Worm (Caenorhabditis elegans) whole organism, young adult: ENCODE data around the gene chil-8.

Experiments
- B0336.3 ChIP-seq: fragments of 200-800 bp; sonication (Bioruptor generic); IDR thresholded peaks from 2 replicates; pipeline ENCODE4 v1.3.6; 2022; ENCODE audit warnings: missing genetic modification characterization, missing compliant biosample characterization
- F52B5.7 ChIP-seq: sonication (generic microtip); optimal IDR thresholded peaks from 2 replicates; lab custom pipeline; 2016; ENCODE audit warnings: mild to moderate bottlenecking, missing genetic modification characterization, missing compliant biosample characterization
- F57C9.4 ChIP-seq: sonication (generic microtip); optimal IDR thresholded peaks from 2 replicates; lab custom pipeline; 2017; ENCODE audit warnings: mild to moderate bottlenecking, missing genetic modification characterization, missing compliant biosample characterization
- K11D2.4 ChIP-seq: fragments of 200-800 bp; sonication (Bioruptor generic); IDR thresholded peaks from 2 replicates; pipeline ENCODE4 v1.3.6; 2022; ENCODE audit warnings: missing genetic modification reagents, missing genetic modification characterization, missing compliant biosample characterization
- T07F8.4 ChIP-seq: sonication (generic microtip); optimal IDR thresholded peaks from 2 replicates; lab custom pipeline; 2016; ENCODE audit warnings: mild to moderate bottlenecking, missing genetic modification characterization, moderate library complexity, missing compliant biosample characterization
- Y67H2A.10 ChIP-seq: fragments of 200-800 bp; sonication (Bioruptor generic); conservative IDR thresholded peaks from 2 replicates; pipeline ENCODE4 v1.3.6; 2022; ENCODE audit warnings: missing genetic modification reagents, missing genetic modification characterization, missing compliant biosample characterization
- Y79H2A.3 ChIP-seq: fragments of 200-800 bp; sonication (Bioruptor generic); conservative IDR thresholded peaks from 2 replicates; pipeline ENCODE4 v1.3.6; 2022; ENCODE audit warnings: missing genetic modification reagents, missing genetic modification characterization, missing compliant biosample characterization
- akir-1 ChIP-seq: fragments of 200-800 bp; sonication (Bioruptor generic); optimal IDR thresholded peaks from 2 replicates; lab custom pipeline; 2018; ENCODE audit warnings: mild to moderate bottlenecking, missing genetic modification characterization, moderate library complexity, missing compliant biosample characterization
- ama-1 ChIP-seq, 3 experiments: fragments of 150-350 bp in 1 of 3; sonication (generic microtip) in 2 of 3; optimal IDR thresholded peaks; 2 replicates each; lab custom pipeline; 2014 to 2018; ENCODE audit warnings: missing biosample characterization in 2 of 3, missing genetic modification characterization in 2 of 3, missing genetic modification reagents in 2 of 3
- aptf-3 ChIP-seq: fragments of 200-800 bp; sonication (Bioruptor generic); IDR thresholded peaks from 2 replicates; pipeline ENCODE4 v1.3.6; 2022; ENCODE audit warnings: missing genetic modification characterization, missing compliant biosample characterization
- attf-5 ChIP-seq: fragments of 200-800 bp; sonication (Bioruptor generic); optimal IDR thresholded peaks from 2 replicates; lab custom pipeline; 2018; ENCODE audit warnings: mild to moderate bottlenecking, missing genetic modification characterization, missing compliant biosample characterization
- ccch-3 ChIP-seq: fragments of 200-800 bp; sonication (Bioruptor generic); optimal IDR thresholded peaks from 2 replicates; lab custom pipeline; 2018; ENCODE audit warnings: mild to moderate bottlenecking, missing genetic modification characterization, missing compliant biosample characterization
- ceh-100 ChIP-seq: fragments of 200-800 bp; sonication (Bioruptor generic); IDR thresholded peaks from 2 replicates; pipeline ENCODE4 v1.3.6; 2022; ENCODE audit warnings: missing genetic modification reagents, missing genetic modification characterization, missing compliant biosample characterization
- die-1 ChIP-seq: sonication (generic microtip); optimal IDR thresholded peaks from 2 replicates; lab custom pipeline; 2016; ENCODE audit warnings: missing genotype, mild to moderate bottlenecking, missing genetic modification characterization, missing compliant biosample characterization
- dox-1 ChIP-seq: fragments of 200-800 bp; sonication (Bioruptor generic); IDR thresholded peaks from 2 replicates; pipeline ENCODE4 v1.3.6; 2022; ENCODE audit warnings: missing genetic modification reagents, missing genetic modification characterization, missing compliant biosample characterization
- dpff-1 ChIP-seq: sonication (generic microtip); optimal IDR thresholded peaks from 2 replicates; lab custom pipeline; 2017; ENCODE audit warnings: mild to moderate bottlenecking, missing genetic modification characterization, missing compliant biosample characterization
- hrde-1 ChIP-seq: sonication (generic microtip); optimal IDR thresholded peaks from 2 replicates; lab custom pipeline; 2016; ENCODE audit warnings: missing genetic modification characterization, mild to moderate bottlenecking, missing compliant biosample characterization, moderate library complexity, missing genotype, missing genetic modification reagents, borderline replicate concordance
- lin-26 ChIP-seq: fragments of 200-800 bp; sonication (Bioruptor generic); IDR thresholded peaks from 2 replicates; pipeline ENCODE4 v1.3.6; 2022; ENCODE audit warnings: missing genetic modification reagents, missing genetic modification characterization, missing compliant biosample characterization
- lin-40 ChIP-seq: sonication (generic microtip); optimal IDR thresholded peaks from 2 replicates; lab custom pipeline; 2016; ENCODE audit warnings: missing genetic modification characterization, mild to moderate bottlenecking, missing compliant biosample characterization, missing genotype, missing genetic modification reagents
- lin-54 ChIP-seq: fragments of 200-800 bp; sonication (Bioruptor generic); optimal IDR thresholded peaks from 2 replicates; lab custom pipeline; 2018; ENCODE audit warnings: mild to moderate bottlenecking, missing genetic modification characterization, missing compliant biosample characterization
- lir-1 ChIP-seq: fragments of 200-800 bp; sonication (Bioruptor generic); conservative IDR thresholded peaks from 2 replicates; pipeline ENCODE4 v1.3.6; 2022; ENCODE audit warnings: missing genetic modification reagents, missing genetic modification characterization, missing compliant biosample characterization
- mcd-1 ChIP-seq: fragments of 200-800 bp; sonication (Bioruptor generic); IDR thresholded peaks from 2 replicates; pipeline ENCODE4 v1.3.6; 2022; ENCODE audit warnings: missing genetic modification reagents, missing genetic modification characterization, missing compliant biosample characterization
- mes-4 ChIP-seq: sonication (generic microtip); optimal IDR thresholded peaks from 2 replicates; lab custom pipeline; 2016; ENCODE audit warnings: missing genotype, missing genetic modification characterization, missing compliant biosample characterization
- mxl-1 ChIP-seq: sonication (generic microtip); optimal IDR thresholded peaks from 2 replicates; lab custom pipeline; 2016; ENCODE audit warnings: missing genetic modification characterization, missing compliant biosample characterization
- nfya-2 ChIP-seq: fragments of 200-800 bp; sonication (Bioruptor generic); IDR thresholded peaks from 2 replicates; pipeline ENCODE4 v1.3.6; 2022; ENCODE audit warnings: missing genetic modification reagents, missing genetic modification characterization, missing compliant biosample characterization
- nhr-120 ChIP-seq: fragments of 200-800 bp; sonication (Bioruptor generic); IDR thresholded peaks from 2 replicates; pipeline ENCODE4 v1.3.6; 2022; ENCODE audit warnings: missing genetic modification characterization, missing compliant biosample characterization
- nhr-80 ChIP-seq: sonication (generic microtip); optimal IDR thresholded peaks from 2 replicates; lab custom pipeline; 2016; ENCODE audit warnings: missing genetic modification characterization, missing compliant biosample characterization
- repo-1 ChIP-seq: sonication (generic microtip); optimal IDR thresholded peaks from 2 replicates; lab custom pipeline; 2017; ENCODE audit warnings: mild to moderate bottlenecking, missing genetic modification characterization, missing compliant biosample characterization
- snpc-1.1 ChIP-seq: sonication (generic microtip); optimal IDR thresholded peaks from 2 replicates; lab custom pipeline; 2017; ENCODE audit warnings: missing genetic modification characterization, mild to moderate bottlenecking, missing compliant biosample characterization, antibody characterized with exemption, moderate library complexity, missing genotype, missing genetic modification reagents; ENCODE audit not compliant: insufficient read depth
- snpc-3.4 ChIP-seq: sonication (generic microtip); optimal IDR thresholded peaks from 2 replicates; lab custom pipeline; 2017; ENCODE audit warnings: missing genetic modification characterization, mild to moderate bottlenecking, missing compliant biosample characterization, antibody characterized with exemption, moderate library complexity, missing genotype, missing genetic modification reagents
- unc-130 ChIP-seq: sonication (generic microtip); optimal IDR thresholded peaks from 2 replicates; lab custom pipeline; 2016; ENCODE audit warnings: missing genetic modification reagents, missing genetic modification characterization, missing compliant biosample characterization
- zfh-2 ChIP-seq: fragments of 200-800 bp; sonication (Bioruptor generic); conservative IDR thresholded peaks from 2 replicates; pipeline ENCODE4 v1.3.6; 2022; ENCODE audit warnings: missing genetic modification reagents, missing genetic modification characterization, missing compliant biosample characterization
- zim-3 ChIP-seq: sonication (generic microtip); optimal IDR thresholded peaks from 2 replicates; lab custom pipeline; 2017; ENCODE audit warnings: mild to moderate bottlenecking, missing genetic modification characterization, moderate library complexity, missing compliant biosample characterization
- ztf-26 ChIP-seq: sonication (generic microtip); optimal IDR thresholded peaks from 2 replicates; lab custom pipeline; 2017; ENCODE audit warnings: missing genetic modification characterization, missing compliant biosample characterization
- ztf-28 ChIP-seq: fragments of 200-800 bp; sonication (Bioruptor generic); IDR thresholded peaks from 2 replicates; pipeline ENCODE4 v1.3.6; 2022; ENCODE audit warnings: missing genetic modification reagents, missing genetic modification characterization, missing compliant biosample characterization

The chil-8 gene

DNA sequence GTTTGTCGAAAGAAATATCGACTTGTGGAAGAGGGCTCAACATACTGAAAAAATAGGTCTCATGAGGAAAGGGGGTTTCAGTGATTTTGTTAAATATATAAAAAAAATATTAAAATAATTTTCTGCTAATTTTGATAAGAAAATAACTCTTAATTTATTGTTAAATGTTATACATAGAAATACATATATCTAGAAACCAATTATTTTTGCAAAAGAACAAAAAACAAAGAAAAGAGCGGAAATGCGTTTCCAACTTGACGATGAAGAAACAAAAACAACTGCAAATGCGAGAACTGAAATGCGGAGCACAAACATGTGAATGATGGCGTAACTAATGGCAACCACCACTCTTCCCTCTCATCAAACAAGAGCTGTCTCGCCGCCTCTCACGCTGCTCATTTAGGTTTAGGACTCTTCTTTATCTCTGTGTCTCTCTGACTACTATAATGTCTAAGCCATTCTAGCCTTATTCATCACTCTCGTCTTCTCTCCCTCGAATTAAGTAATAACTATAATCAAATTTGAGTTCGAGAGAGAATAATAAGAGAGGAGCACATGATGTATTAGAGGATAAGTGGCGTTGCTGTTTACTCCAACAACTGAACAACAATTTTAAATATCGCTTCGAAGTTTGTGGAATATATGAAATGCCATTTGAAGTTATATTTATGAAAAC is 34.5 kb downstream of the chil-8 start, which contains the start of gene arrd-4:
Gene arrd-4 (minus strand): TSS at position 51 of the 676 bp plus-strand sequence.
- TF ChIP-seq snpc-1.1 (tag; lab: Kevin White, UChicago), result no peak
- TF ChIP-seq repo-1 (tag; lab: Kevin White, UChicago), result no peak
- no peak for TF ChIP-seq nhr-120
- no peak for TF ChIP-seq ztf-26 (tag; lab: Kevin White, UChicago)
- TF ChIP-seq snpc-3.4 (tag; lab: Kevin White, UChicago), result no peak
- TF ChIP-seq nfya-2, result no peak
- TF ChIP-seq zfh-2, result no peak
- TF ChIP-seq nhr-80 (tag; lab: Kevin White, UChicago), result no peak

DNA sequence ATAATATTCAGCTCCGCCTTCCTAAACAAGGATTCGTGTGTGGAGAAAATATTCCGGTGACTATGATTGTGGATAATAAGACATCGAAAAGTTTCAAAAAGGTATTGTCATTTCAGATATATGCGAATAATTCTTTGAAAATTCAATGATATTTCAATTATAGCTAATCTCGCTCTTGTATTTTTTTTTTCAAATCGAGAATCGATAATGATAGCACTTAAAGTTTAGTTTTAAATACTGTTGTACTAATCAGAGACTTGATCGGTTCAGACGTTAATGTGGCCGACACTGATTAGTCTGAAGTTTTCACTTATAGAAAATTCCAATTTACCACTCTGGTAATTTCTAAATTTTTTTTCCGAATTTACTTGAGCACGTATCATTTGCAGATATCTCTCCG is 36.9 kb downstream of the chil-8 start:
- TF ChIP-seq snpc-3.4 (tag; lab: Kevin White, UChicago) (no peak), attf-5 (GFP tag; lab: Kevin White, UChicago) (no peak), lin-54 (no peak), F52B5.7 (tag; lab: Kevin White, UChicago) (no peak), F57C9.4 (tag; lab: Kevin White, UChicago) (no peak), lir-1 (GFP tag; lab: Robert Waterston, UW) (no peak), zim-3 (tag; lab: Kevin White, UChicago) (no peak), nhr-80 (tag; lab: Kevin White, UChicago) (no peak), mxl-1 (tag; lab: Kevin White, UChicago) (no peak), ccch-3 (no peak), repo-1 (tag; lab: Kevin White, UChicago) (no peak), akir-1 (GFP tag; lab: Kevin White, UChicago) (no peak), lin-26 (GFP tag; lab: Robert Waterston, UW) (no peak), Y79H2A.3 (GFP tag; lab: Robert Waterston, UW) (no peak), ztf-28 (GFP tag; lab: Robert Waterston, UW) (no peak), B0336.3 (GFP tag; lab: Robert Waterston, UW) (no peak)

DNA sequence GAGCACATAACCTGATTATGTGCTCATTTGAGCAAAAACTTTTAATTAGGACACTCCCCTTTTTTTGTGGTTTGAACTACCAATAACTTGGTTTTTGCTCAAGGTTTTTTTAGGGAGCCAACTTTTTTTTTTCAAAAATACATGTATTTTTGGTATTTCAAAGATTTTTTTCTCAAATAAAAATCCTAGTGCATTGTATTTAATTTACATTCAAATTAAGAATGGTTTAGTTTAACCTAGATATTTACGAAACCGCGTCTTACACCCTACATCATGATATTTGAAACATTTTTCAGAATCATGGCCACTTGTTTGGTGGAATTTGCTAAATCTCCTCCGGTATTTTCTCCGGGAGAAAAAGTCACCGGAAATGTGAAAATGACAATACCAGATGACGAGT is 37.9 kb downstream of the chil-8 start, which contains the start of gene arrd-5:
Gene arrd-5 (plus strand): TSS at position 301 of the 400 bp plus-strand sequence.
- TF ChIP-seq unc-130 (GFP tag; lab: Kevin White, UChicago) (no peak), dpff-1 (tag; lab: Kevin White, UChicago) (no peak), ama-1 (optimal IDR thresholded peaks at IDR 0.05; lab: Kevin White, UChicago) (no peak), ama-1 (GFP tag; optimal IDR thresholded peaks at IDR 0.05; lab: Kevin White, UChicago) (no peak), Y67H2A.10 (no peak), lin-54 (no peak), T07F8.4 (tag; lab: Kevin White, UChicago) (no peak), dox-1 (GFP tag; lab: Robert Waterston, UW) (no peak), hrde-1 (tag; lab: Kevin White, UChicago) (no peak), mcd-1 (no peak), aptf-3 (GFP tag; lab: Robert Waterston, UW) (no peak), lin-40 (no peak), ceh-100 (no peak), lin-26 (GFP tag; lab: Robert Waterston, UW) (no peak), ccch-3 (no peak), K11D2.4 (no peak), ztf-28 (GFP tag; lab: Robert Waterston, UW) (no peak), die-1 (tag; lab: Kevin White, UChicago) (no peak), snpc-1.1 (tag; lab: Kevin White, UChicago) (no peak), mes-4 (tag; lab: Kevin White, UChicago) (no peak)
- TF ChIP-seq, all 124 proteins: peak for 0
